Worm (Caenorhabditis elegans) whole organism, early embryonic: ENCODE data around the gene W03G11.4.

Experiments used
- B0310.2 ChIP-seq: sonication (generic microtip); optimal IDR thresholded peaks from 2 replicates; lab custom pipeline; 2016; ENCODE audit warnings: mild to moderate bottlenecking, missing genetic modification characterization, missing compliant biosample characterization
- F13C5.2 ChIP-seq: sonication (generic microtip); optimal IDR thresholded peaks from 2 replicates; lab custom pipeline; 2017; ENCODE audit warnings: mild to moderate bottlenecking, missing genetic modification characterization, inconsistent platforms, missing compliant biosample characterization
- aly-1 ChIP-seq: sonication (generic microtip); optimal IDR thresholded peaks from 2 replicates; lab custom pipeline; 2016; ENCODE audit warnings: missing genetic modification characterization, missing compliant biosample characterization
- ama-1 ChIP-seq: fragments of 150-350 bp; optimal IDR thresholded peaks from 2 replicates; lab custom pipeline; 2014
- ceh-13 ChIP-seq: fragments of 200-800 bp; sonication (Bioruptor generic); optimal IDR thresholded peaks from 2 replicates; lab custom pipeline; 2018; ENCODE audit warnings: mild to moderate bottlenecking, missing genetic modification characterization, missing compliant biosample characterization
- ceh-36 ChIP-seq: sonication (generic microtip); optimal IDR thresholded peaks from 2 replicates; lab custom pipeline; 2016; ENCODE audit warnings: missing genetic modification characterization, inconsistent platforms, missing compliant biosample characterization
- ets-7 ChIP-seq: sonication (generic microtip); optimal IDR thresholded peaks from 2 replicates; lab custom pipeline; 2016; ENCODE audit warnings: missing genotype, missing genetic modification characterization, missing compliant biosample characterization
- flt-1 ChIP-seq: fragments of 200-800 bp; sonication (Bioruptor generic); IDR thresholded peaks from 2 replicates; pipeline ENCODE4 v1.3.6; 2022; ENCODE audit warnings: missing genetic modification characterization, missing compliant biosample characterization
- hmbx-1 ChIP-seq: sonication (generic microtip); optimal IDR thresholded peaks from 2 replicates; lab custom pipeline; 2016; ENCODE audit warnings: mild to moderate bottlenecking, missing genetic modification characterization, missing compliant biosample characterization
- hmg-4 ChIP-seq: fragments of 200-800 bp; sonication (Bioruptor generic); optimal IDR thresholded peaks from 2 replicates; lab custom pipeline; 2018; ENCODE audit warnings: mild to moderate bottlenecking, missing genetic modification characterization, missing compliant biosample characterization
- hnd-1 ChIP-seq: sonication (generic microtip); optimal IDR thresholded peaks from 2 replicates; lab custom pipeline; 2016; ENCODE audit warnings: missing genetic modification characterization, missing compliant biosample characterization
- pes-1 ChIP-seq: fragments of 200-800 bp; sonication (Bioruptor generic); IDR thresholded peaks from 2 replicates; pipeline ENCODE4 v1.3.6; 2022; ENCODE audit warnings: missing genetic modification reagents, missing genetic modification characterization, missing compliant biosample characterization
- scrt-1 ChIP-seq: fragments of 200-800 bp; sonication (Bioruptor generic); IDR thresholded peaks from 2 replicates; pipeline ENCODE4 v1.3.6; 2022; ENCODE audit warnings: missing genetic modification characterization, missing compliant biosample characterization
- sea-1 ChIP-seq: fragments of 200-800 bp; sonication (Bioruptor generic); conservative IDR thresholded peaks from 2 replicates; pipeline ENCODE4 v1.3.6; 2022; ENCODE audit warnings: missing genetic modification characterization, missing compliant biosample characterization
- tbx-11 ChIP-seq: fragments of 200-800 bp; sonication (Bioruptor generic); IDR thresholded peaks from 2 replicates; pipeline ENCODE4 v1.3.6; 2022; ENCODE audit warnings: missing genetic modification characterization, missing compliant biosample characterization
- tbx-37 ChIP-seq: fragments of 200-800 bp; sonication (Bioruptor generic); conservative IDR thresholded peaks from 2 replicates; pipeline ENCODE4 v1.3.6; 2022; ENCODE audit warnings: missing genetic modification reagents, missing genetic modification characterization, missing compliant biosample characterization
- tra-4 ChIP-seq: sonication (generic microtip); optimal IDR thresholded peaks from 2 replicates; lab custom pipeline; 2017; ENCODE audit warnings: missing genetic modification characterization, missing compliant biosample characterization

The W03G11.4 gene

ce11 chrX:12093043-12093442, at the start of gene W03G11.4:
Gene W03G11.4 (minus strand): TSS chrX:12093143.
- TF ChIP-seq B0310.2 (tag; lab: Kevin White, UChicago), result no peak
- no peak for TF ChIP-seq hnd-1 (tag; lab: Kevin White, UChicago)
- TF ChIP-seq ets-7 (tag; lab: Kevin White, UChicago), result no peak
- TF ChIP-seq sea-1 (GFP tag; lab: Robert Waterston, UW), result no peak
- no peak for TF ChIP-seq tbx-11 (GFP tag; lab: Robert Waterston, UW)
- no peak for TF ChIP-seq tbx-37 (GFP tag; lab: Robert Waterston, UW)
- TF ChIP-seq hmg-4 (GFP tag; lab: Kevin White, UChicago), result no peak
- TF ChIP-seq ama-1 (lab: Kevin White, UChicago), result no peak
- TF ChIP-seq ceh-13, result no peak
- no peak for TF ChIP-seq scrt-1 (GFP tag; lab: Robert Waterston, UW)
- TF ChIP-seq tra-4 (tag; lab: Kevin White, UChicago), result no peak
- TF ChIP-seq pes-1, result no peak

ce11 chrX:12142569-12142968, 49.6 kb upstream of the W03G11.4 start, which contains the start of gene M153.3:
Gene M153.3 (plus strand): TSS chrX:12142869.
- TF ChIP-seq aly-1 (tag; lab: Kevin White, UChicago) (no peak), ceh-36 (tag; lab: Kevin White, UChicago) (no peak), tbx-11 (GFP tag; lab: Robert Waterston, UW) (no peak), scrt-1 (GFP tag; lab: Robert Waterston, UW) (no peak), hmbx-1 (tag; lab: Kevin White, UChicago) (no peak), hmg-4 (GFP tag; lab: Kevin White, UChicago) (no peak), tbx-37 (GFP tag; lab: Robert Waterston, UW) (no peak), flt-1 (GFP tag; lab: Robert Waterston, UW) (no peak), B0310.2 (tag; lab: Kevin White, UChicago) (no peak), hnd-1 (tag; lab: Kevin White, UChicago) (no peak), sea-1 (GFP tag; lab: Robert Waterston, UW) (no peak), tra-4 (tag; lab: Kevin White, UChicago) (no peak), ets-7 (tag; lab: Kevin White, UChicago) (no peak), F13C5.2 (no peak), ceh-13 (no peak)

DNA sequence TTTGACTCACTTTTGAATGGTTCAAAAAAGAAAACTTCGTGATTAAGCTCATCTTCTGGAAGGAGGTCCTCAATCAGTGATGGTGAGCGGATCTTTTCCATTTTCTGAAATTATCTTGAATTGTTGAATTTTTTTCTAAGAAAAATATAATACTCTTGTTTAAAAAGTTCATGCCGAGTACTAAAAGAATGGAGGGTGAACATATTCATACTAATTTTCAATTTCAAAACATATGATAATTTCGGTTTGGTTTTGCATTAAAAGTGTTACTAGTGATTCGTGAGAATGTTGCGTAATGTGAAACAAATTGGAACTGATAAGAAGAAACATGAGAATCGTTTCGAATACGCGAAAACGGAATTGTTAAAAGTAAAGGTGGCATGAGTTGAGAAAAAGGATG, 48.1 kb upstream of the W03G11.4 start, which contains the start of gene lyst-1:
TSS of gene lyst-1 (minus strand) at position 101 of the 400 bp plus-strand sequence.
- TF ChIP-seq ama-1 (lab: Kevin White, UChicago), result no peak
- no peak for TF ChIP-seq ceh-13
- TF ChIP-seq flt-1 (GFP tag; lab: Robert Waterston, UW), result no peak
- no peak for TF ChIP-seq tra-4 (tag; lab: Kevin White, UChicago)
- no peak for TF ChIP-seq ceh-36 (tag; lab: Kevin White, UChicago)
- no peak for TF ChIP-seq B0310.2 (tag; lab: Kevin White, UChicago)
- no peak for TF ChIP-seq hmg-4 (GFP tag; lab: Kevin White, UChicago)
- no peak for TF ChIP-seq hmbx-1 (tag; lab: Kevin White, UChicago)
- TF ChIP-seq tbx-37 (GFP tag; lab: Robert Waterston, UW), result no peak
- TF ChIP-seq tbx-11 (GFP tag; lab: Robert Waterston, UW), result no peak
- TF ChIP-seq hnd-1 (tag; lab: Kevin White, UChicago), result no peak
- TF ChIP-seq sea-1 (GFP tag; lab: Robert Waterston, UW), result no peak

ce11 chrX:12125308-12125707, 32.4 kb upstream of the W03G11.4 start, which contains the start of gene lgc-18:
Gene lgc-18 (plus strand): TSS chrX:12125608.
- TF ChIP-seq ets-7 (tag; lab: Kevin White, UChicago) (no peak), scrt-1 (GFP tag; lab: Robert Waterston, UW) (no peak), ceh-36 (tag; lab: Kevin White, UChicago) (no peak), ceh-13 (no peak), hmg-4 (GFP tag; lab: Kevin White, UChicago) (no peak), tbx-37 (GFP tag; lab: Robert Waterston, UW) (no peak), sea-1 (GFP tag; lab: Robert Waterston, UW) (no peak), B0310.2 (tag; lab: Kevin White, UChicago) (no peak), tra-4 (tag; lab: Kevin White, UChicago) (no peak), aly-1 (tag; lab: Kevin White, UChicago) (no peak), tbx-11 (GFP tag; lab: Robert Waterston, UW) (no peak), F13C5.2 (no peak)

- no peak for TF ChIP-seq tbx-11 (GFP tag; lab: Robert Waterston, UW)
- TF ChIP-seq hmg-4 (GFP tag; lab: Kevin White, UChicago), result no peak
- TF ChIP-seq hmbx-1 (tag; lab: Kevin White, UChicago), result no peak
- no peak for TF ChIP-seq tra-4 (tag; lab: Kevin White, UChicago)
- TF ChIP-seq ama-1 (lab: Kevin White, UChicago), result no peak
- TF ChIP-seq sea-1 (GFP tag; lab: Robert Waterston, UW), result no peak
- TF ChIP-seq ceh-13, result no peak
- TF ChIP-seq aly-1 (tag; lab: Kevin White, UChicago), result no peak
- TF ChIP-seq ets-7 (tag; lab: Kevin White, UChicago), result no peak
- TF ChIP-seq pes-1, result no peak
Observed at ce11 chrX:12123152-12123551, 30.2 kb upstream of the W03G11.4 start, which contains the start of gene T01H10.11. Gene T01H10.11 (plus strand): TSS chrX:12123452.

DNA sequence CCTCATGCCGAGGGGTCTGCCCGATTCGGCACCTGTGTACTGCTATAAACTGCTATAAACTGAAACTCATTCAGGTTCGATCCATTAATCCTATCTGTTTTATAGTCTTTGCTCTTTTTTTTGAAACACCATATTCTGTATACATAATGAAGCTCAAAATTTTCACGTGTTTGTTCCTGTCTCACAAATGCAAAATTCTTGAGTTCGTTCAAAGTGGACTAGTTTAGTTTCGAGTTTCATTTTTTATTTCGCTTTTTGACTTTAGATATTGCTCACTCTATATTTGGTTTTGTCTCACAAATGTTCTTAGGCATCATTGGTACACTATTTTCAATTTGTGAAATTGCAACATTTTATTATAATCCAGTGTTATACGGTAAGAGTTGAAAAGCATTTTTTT, 28.3 kb upstream of the W03G11.4 start, which contains the start of gene lgc-17:
TSS of gene lgc-17 (plus strand) at position 301 of the 400 bp plus-strand sequence.
- TF ChIP-seq pes-1, result no peak
- TF ChIP-seq hnd-1 (tag; lab: Kevin White, UChicago), result no peak
- TF ChIP-seq ceh-13, result no peak
- no peak for TF ChIP-seq sea-1 (GFP tag; lab: Robert Waterston, UW)
- TF ChIP-seq B0310.2 (tag; lab: Kevin White, UChicago), result no peak
- no peak for TF ChIP-seq tbx-37 (GFP tag; lab: Robert Waterston, UW)
- TF ChIP-seq hmbx-1 (tag; lab: Kevin White, UChicago), result no peak
- no peak for TF ChIP-seq ama-1 (lab: Kevin White, UChicago)
- TF ChIP-seq ceh-36 (tag; lab: Kevin White, UChicago), result no peak

ce11 chrX:12118340-12118739, 25.4 kb upstream of the W03G11.4 start, which contains the start of gene lgc-16:
Gene lgc-16 (plus strand): TSS chrX:12118640.
- no peak for TF ChIP-seq hmg-4 (GFP tag; lab: Kevin White, UChicago)
- TF ChIP-seq pes-1, result no peak
- no peak for TF ChIP-seq flt-1 (GFP tag; lab: Robert Waterston, UW)
- TF ChIP-seq ceh-13, result no peak
- TF ChIP-seq tbx-37 (GFP tag; lab: Robert Waterston, UW), result no peak
- no peak for TF ChIP-seq F13C5.2
- no peak for TF ChIP-seq scrt-1 (GFP tag; lab: Robert Waterston, UW)
- no peak for TF ChIP-seq tra-4 (tag; lab: Kevin White, UChicago)
- TF ChIP-seq ets-7 (tag; lab: Kevin White, UChicago), result no peak
- no peak for TF ChIP-seq aly-1 (tag; lab: Kevin White, UChicago)
- no peak for TF ChIP-seq hnd-1 (tag; lab: Kevin White, UChicago)
- TF ChIP-seq B0310.2 (tag; lab: Kevin White, UChicago), result no peak
- TF ChIP-seq ama-1 (lab: Kevin White, UChicago), result no peak
- TF ChIP-seq tbx-11 (GFP tag; lab: Robert Waterston, UW), result no peak
- no peak for TF ChIP-seq hmbx-1 (tag; lab: Kevin White, UChicago)
- TF ChIP-seq ceh-36 (tag; lab: Kevin White, UChicago), result no peak
